Worm (Caenorhabditis elegans) whole organism, L4/young adult: Measurements from ENCODE around the gene C16C10.4.

Source experiments
- W03F9.2 ChIP-seq: fragments of 150-350 bp; optimal IDR thresholded peaks from 2 replicates; lab custom pipeline; 2014; ENCODE audit warnings: missing biosample characterization, missing genetic modification characterization
- dao-5 ChIP-seq: sonication (generic microtip); optimal IDR thresholded peaks from 2 replicates; lab custom pipeline; 2016; ENCODE audit warnings: missing genotype, missing genetic modification characterization, moderate library complexity, missing compliant biosample characterization
- him-1 ChIP-seq: sonication (generic microtip); optimal IDR thresholded peaks from 2 replicates; lab custom pipeline; 2016; ENCODE audit warnings: missing genotype, missing genetic modification reagents, missing genetic modification characterization, missing compliant biosample characterization

- no peak for TF ChIP-seq him-1
- TF ChIP-seq dao-5 (tag; lab: Kevin White, UChicago) = no peak
- no peak for TF ChIP-seq W03F9.2
Observed at ce11 chrIII:4210661-4211060, 39.5 kb downstream of the C16C10.4 start.
